Worm (Caenorhabditis elegans): Measurements from ENCODE around the gene F08H9.2.

DNA sequence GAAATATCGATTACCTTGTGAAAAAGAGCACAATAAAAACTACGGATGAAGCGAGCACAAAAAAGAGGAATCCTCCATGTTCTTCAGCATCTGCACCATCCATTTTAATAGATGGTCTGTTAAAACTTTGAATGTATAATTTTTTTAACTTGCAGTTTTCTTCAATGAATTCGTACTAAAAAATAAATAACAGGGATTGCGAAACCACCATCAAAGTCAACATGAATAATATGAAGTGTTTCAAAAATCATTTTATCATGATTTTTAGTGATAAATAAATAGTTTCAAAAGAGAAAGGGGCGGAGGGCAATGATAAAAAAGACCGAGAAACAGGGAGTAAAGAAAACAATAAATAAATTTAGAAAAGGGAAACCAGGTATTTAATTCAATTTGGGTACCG, 39.1 kb upstream of the F08H9.2 start, which contains the start of gene dhs-22:
- TF ChIP-seq nhr-25 (tag; optimal IDR thresholded peaks at IDR 0.05; ENCODE audit: borderline replicate concordance, insufficient read depth) (no peak), nhr-10 (tag; optimal IDR thresholded peaks at IDR 0.05) (no peak), ztf-11 (tag; optimal IDR thresholded peaks at IDR 0.05) (no peak), pha-4 (GFP tag; IDR thresholded peaks at IDR 0.05) (peak; percentile 49; the same call in 1 of the 2 replicates), pha-4 (tag; optimal IDR thresholded peaks at IDR 0.05) (no peak), dve-1 (tag; optimal IDR thresholded peaks at IDR 0.05; ENCODE audit: insufficient read depth) (no peak), ztf-7 (tag; optimal IDR thresholded peaks at IDR 0.05) (no peak), gei-8 (GFP tag; optimal IDR thresholded peaks at IDR 0.05) (no peak), Y75B8A.6 (GFP tag; IDR thresholded peaks at IDR 0.05) (no peak)
